Worm (Caenorhabditis elegans): ENCODE results near the gene ins-16.
"Not testable (repeated sequence)": the region's sequence is repeated elsewhere in the genome, so short reads cannot be mapped to it uniquely, and the experiment has no call there.

- not testable (repeated sequence) for TF ChIP-seq ama-1 (optimal IDR thresholded peaks at IDR 0.05); tbx-11 (GFP tag; IDR thresholded peaks at IDR 0.05); scrt-1 (GFP tag; IDR thresholded peaks at IDR 0.05); tbx-37 (GFP tag; conservative IDR thresholded peaks at IDR 0.05); aly-1 (tag; optimal IDR thresholded peaks at IDR 0.05); ets-7 (tag; optimal IDR thresholded peaks at IDR 0.05); F13C5.2 (tag; optimal IDR thresholded peaks at IDR 0.05); ceh-36 (tag; optimal IDR thresholded peaks at IDR 0.05); hmbx-1 (tag; optimal IDR thresholded peaks at IDR 0.05); pes-1 (GFP tag; IDR thresholded peaks at IDR 0.05)
Observed at ce11 chrIII:2082519-2082918, 21.8 kb upstream of the ins-16 start, which contains the start of gene cpt-3.
